Worm (Caenorhabditis elegans) whole organism, mixed stage, embryonic: ENCODE data around the gene let-418.

ENCODE experiments used
- ceh-43 ChIP-seq: fragments of 200-800 bp; sonication (Bioruptor generic); optimal IDR thresholded peaks from 2 replicates; lab custom pipeline; 2018; ENCODE audit warnings: mild to moderate bottlenecking, missing genetic modification characterization, moderate library complexity, missing compliant biosample characterization
- lsy-2 ChIP-seq: fragments of 150-350 bp; optimal IDR thresholded peaks from 2 replicates; lab custom pipeline; 2014; ENCODE audit warnings: missing biosample characterization, missing genetic modification characterization
- nhr-28 ChIP-seq: fragments of 150-350 bp; optimal IDR thresholded peaks from 2 replicates; lab custom pipeline; 2014; ENCODE audit warnings: missing biosample characterization, missing genetic modification characterization
- nhr-76 ChIP-seq: sonication (generic microtip); optimal IDR thresholded peaks from 2 replicates; lab custom pipeline; 2017; ENCODE audit warnings: missing biosample characterization, missing genetic modification characterization
- pha-4 ChIP-seq: fragments of 150-350 bp; optimal IDR thresholded peaks from 2 replicates; lab custom pipeline; 2018; ENCODE audit warnings: missing biosample characterization, missing genetic modification reagents, missing genetic modification characterization
- unc-39 ChIP-seq: fragments of 150-350 bp; optimal IDR thresholded peaks from 2 replicates; lab custom pipeline; 2014; ENCODE audit warnings: missing biosample characterization, missing genetic modification characterization
- ztf-11 ChIP-seq: fragments of 150-350 bp; optimal IDR thresholded peaks from 2 replicates; lab custom pipeline; 2014; ENCODE audit warnings: missing biosample characterization, missing genetic modification characterization

ce11 chrV:5798132-5798531 lies 28.5 kb upstream of the let-418 start, which contains the start of gene nstp-3:
- TF ChIP-seq nhr-76 (no peak), ztf-11 (no peak), pha-4 (tag; lab: Kevin White, UChicago) (no peak), ceh-43 (GFP tag; lab: Kevin White, UChicago) (no peak), nhr-28 (tag; lab: Kevin White, UChicago) (no peak), unc-39 (tag; lab: Kevin White, UChicago) (no peak), lsy-2 (tag; lab: Kevin White, UChicago) (no peak)
